Fruit fly (Drosophila melanogaster) whole organism, adult: ENCODE results near the gene tal-1A.

Experiments
- CG11617 ChIP-seq: fragments of 200-800 bp; sonication (Bioruptor generic); optimal IDR thresholded peaks from 2 replicates; lab custom pipeline; 2017; ENCODE audit warnings: mild to moderate bottlenecking, missing biosample characterization, missing genetic modification reagents, missing genetic modification characterization
- CG14711 ChIP-seq: fragments of 200-800 bp; sonication (Bioruptor generic); optimal IDR thresholded peaks from 2 replicates; lab custom pipeline; 2018; ENCODE audit warnings: missing biosample characterization, mild to moderate bottlenecking, missing genetic modification characterization, moderate library complexity
- CG5204 ChIP-seq: fragments of 200-800 bp; sonication (Bioruptor generic); optimal IDR thresholded peaks from 2 replicates; lab custom pipeline; 2016; ENCODE audit warnings: missing biosample characterization, missing genetic modification characterization
- CG7045 ChIP-seq: fragments of 200-800 bp; sonication (Bioruptor generic); optimal IDR thresholded peaks from 2 replicates; lab custom pipeline; 2017; ENCODE audit warnings: missing biosample characterization, mild to moderate bottlenecking, missing genetic modification characterization
- Clk ChIP-seq: fragments of 200-800 bp; sonication (Bioruptor generic); optimal IDR thresholded peaks from 2 replicates; lab custom pipeline; 2017; ENCODE audit warnings: missing biosample characterization, missing genetic modification characterization
- cic ChIP-seq: fragments of 200-800 bp; sonication (Bioruptor generic); optimal IDR thresholded peaks from 2 replicates; lab custom pipeline; 2017; ENCODE audit warnings: missing biosample characterization, mild to moderate bottlenecking, missing genetic modification characterization, moderate library complexity
- kay ChIP-seq: fragments of 200-800 bp; sonication (Bioruptor generic); peaks from one replicate; lab custom pipeline; 2016; ENCODE audit warnings: missing biosample characterization, missing genetic modification characterization, borderline replicate concordance
- pad ChIP-seq: fragments of 200-800 bp; sonication (Bioruptor generic); optimal IDR thresholded peaks from 3 replicates; lab custom pipeline; 2017; ENCODE audit warnings: missing biosample characterization, missing genetic modification characterization, mild to moderate bottlenecking, moderate library complexity, missing genetic modification reagents

DNA sequence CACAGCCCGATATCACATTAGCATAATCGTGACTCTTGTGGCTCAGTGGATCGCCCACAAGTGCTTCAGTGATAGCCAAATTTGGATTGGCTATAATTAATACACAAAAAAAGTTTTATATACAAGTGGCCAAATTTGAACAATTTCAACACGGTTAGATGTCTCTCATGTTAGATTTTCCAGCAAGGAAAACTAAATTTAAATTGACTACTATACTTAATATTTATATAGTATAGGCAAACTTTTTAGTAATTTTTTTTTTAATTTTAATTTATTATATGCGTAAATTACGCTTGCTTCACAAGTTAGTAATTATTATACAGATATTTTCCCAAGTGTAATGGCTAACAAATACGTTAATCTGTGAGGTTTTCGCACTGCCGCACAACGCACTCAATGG, 47.9 kb upstream of the tal-1A start:
- no peak for TF ChIP-seq Clk (GFP tag; lab: Kevin White, UChicago)
- TF ChIP-seq CG5204 (GFP tag; lab: Kevin White, UChicago) = no peak
- no peak for TF ChIP-seq cic (GFP tag; lab: Kevin White, UChicago)
- TF ChIP-seq kay (GFP tag; lab: Kevin White, UChicago) = no peak
- TF ChIP-seq CG14711 = no peak
- TF ChIP-seq CG7045 (GFP tag; lab: Kevin White, UChicago) = no peak
- no peak for TF ChIP-seq pad (GFP tag; lab: Kevin White, UChicago)
- TF ChIP-seq CG11617 (GFP tag; lab: Kevin White, UChicago) = no peak
